Fruit fly (Drosophila melanogaster): Measurements from ENCODE around the gene Muc18B.

DNA sequence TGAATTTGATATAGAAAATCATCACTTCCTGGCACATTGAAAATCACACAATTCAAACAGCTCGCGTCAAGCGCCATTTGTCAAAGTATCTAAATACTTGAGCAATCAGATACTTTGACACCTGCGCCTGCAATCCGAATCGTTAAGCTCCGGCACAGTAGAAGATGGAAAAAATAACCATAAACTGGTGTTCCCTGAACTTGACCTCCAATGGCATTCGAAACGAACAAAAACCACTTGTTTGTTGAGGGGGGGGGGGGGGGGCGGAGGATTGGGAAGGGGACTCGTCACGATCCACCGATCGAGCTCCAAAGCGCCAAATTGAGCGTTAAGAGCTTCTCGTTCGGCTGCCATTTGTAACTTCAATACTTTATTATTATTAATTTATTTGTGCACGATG, 43.4 kb upstream of the Muc18B start:
- TF ChIP-seq CG6808 (GFP tag; optimal IDR thresholded peaks at IDR 0.05) = no peak
- no peak for TF ChIP-seq cyc (GFP tag; optimal IDR thresholded peaks at IDR 0.05)
- no peak for TF ChIP-seq CG32006 (GFP tag; optimal IDR thresholded peaks at IDR 0.05)
- no peak for TF ChIP-seq CG16779 (tag; optimal IDR thresholded peaks at IDR 0.05)
- TF ChIP-seq Sox102F (GFP tag; optimal IDR thresholded peaks at IDR 0.05) = no peak
- TF ChIP-seq CG8119 (GFP tag; IDR thresholded peaks at IDR 0.05) = no peak
